Fruit fly (Drosophila melanogaster) S2 (cell line): ENCODE data around the gene CG31515.

Experiments used
- CG8478 ChIP-seq: fragments of >200 bp; optimal IDR thresholded peaks from 2 replicates; lab custom pipeline; 2018
- CTCF ChIP-seq, 2 experiments: fragments of >200 bp; optimal IDR thresholded peaks; 2 replicates each; lab custom pipeline; 2018

dm6 chr3R:23405209-23405608 is 16.5 kb upstream of the CG31515 start, which contains the start of gene Ir94e:
- TF ChIP-seq CG8478 (lab: Kevin White, UChicago) (no peak), CTCF (optimal IDR thresholded peaks at IDR 0.05; lab: Kevin White, UChicago) (no peak)
